Fruit fly (Drosophila melanogaster) whole organism, prepupa: ENCODE data around the gene Noa36.

ENCODE experiments used
- Blimp-1 ChIP-seq: fragments of 200-800 bp; sonication (Bioruptor generic); optimal IDR thresholded peaks from 3 replicates; lab custom pipeline; 2017; ENCODE audit warnings: missing biosample characterization, missing genetic modification characterization, mild to moderate bottlenecking, moderate library complexity, missing genetic modification reagents
- CG10669 ChIP-seq: fragments of 200-800 bp; sonication (Bioruptor generic); optimal IDR thresholded peaks from 3 replicates; lab custom pipeline; 2018; ENCODE audit warnings: missing biosample characterization, mild to moderate bottlenecking, missing genetic modification characterization, moderate library complexity
- CG11762 ChIP-seq: fragments of 200-800 bp; sonication (Bioruptor generic); optimal IDR thresholded peaks from 3 replicates; lab custom pipeline; 2016; ENCODE audit warnings: missing biosample characterization, missing genetic modification characterization; ENCODE audit not compliant: insufficient read depth
- CG6792 ChIP-seq: fragments of 200-800 bp; sonication (Bioruptor generic); optimal IDR thresholded peaks from 3 replicates; lab custom pipeline; 2016; ENCODE audit warnings: missing biosample characterization, missing genetic modification characterization
- CG6854 ChIP-seq: fragments of 200-800 bp; sonication (Bioruptor generic); optimal IDR thresholded peaks from 2 replicates; lab custom pipeline; 2017; ENCODE audit warnings: missing biosample characterization, mild to moderate bottlenecking, missing genetic modification characterization
- CG7368 ChIP-seq: fragments of 200-800 bp; sonication (Bioruptor generic); optimal IDR thresholded peaks from 3 replicates; lab custom pipeline; 2016; ENCODE audit warnings: missing biosample characterization, missing genetic modification characterization
- Ets21C ChIP-seq: fragments of 200-800 bp; sonication (Bioruptor generic); optimal IDR thresholded peaks from 3 replicates; lab custom pipeline; 2016; ENCODE audit warnings: missing biosample characterization, missing genetic modification characterization
- Met ChIP-seq: fragments of 200-800 bp; sonication (Bioruptor generic); optimal IDR thresholded peaks from 3 replicates; lab custom pipeline; 2016; ENCODE audit warnings: missing biosample characterization, missing genetic modification characterization
- Smox ChIP-seq: fragments of 200-800 bp; sonication (Bioruptor generic); optimal IDR thresholded peaks from 3 replicates; lab custom pipeline; 2016; ENCODE audit warnings: missing biosample characterization, missing genetic modification characterization
- lz ChIP-seq: fragments of 200-800 bp; sonication (Bioruptor generic); optimal IDR thresholded peaks from 3 replicates; lab custom pipeline; 2016; ENCODE audit warnings: missing biosample characterization, missing genetic modification characterization

dm6 chr3R:28563531-28563930 lies 35.6 kb downstream of the Noa36 start:
- no peak for TF ChIP-seq Blimp-1
- TF ChIP-seq CG11762 (GFP tag; lab: Kevin White, UChicago) = no peak
- TF ChIP-seq CG7368 = no peak
- TF ChIP-seq lz (GFP tag; lab: Kevin White, UChicago) = no peak
- TF ChIP-seq Smox (GFP tag; lab: Kevin White, UChicago) = no peak
- TF ChIP-seq CG10669 (GFP tag; lab: Kevin White, UChicago) = no peak
- no peak for TF ChIP-seq CG6792 (GFP tag; lab: Kevin White, UChicago)
- TF ChIP-seq Ets21C = no peak
- no peak for TF ChIP-seq Met (GFP tag; lab: Kevin White, UChicago)
- no peak for TF ChIP-seq CG6854 (GFP tag; lab: Kevin White, UChicago)
